Fruit fly (Drosophila melanogaster) whole organism, embryonic: Measurements from ENCODE around the gene eEF1alpha2.
A peak's percentile ranks its signal among the peaks of the same experiment; 100 is the strongest.

Experiments
- Aef1 ChIP-seq: fragments of 200-800 bp; sonication (Bioruptor generic); IDR thresholded peaks from 3 replicates; pipeline ENCODE4 v1.3.6; 2022; ENCODE audit warnings: missing biosample characterization, missing genetic modification characterization
- Asciz ChIP-seq: fragments of 200-800 bp; sonication (Bioruptor generic); optimal IDR thresholded peaks from 2 replicates; lab custom pipeline; 2017; ENCODE audit warnings: missing biosample characterization, mild to moderate bottlenecking, missing genetic modification characterization, missing genetic modification reagents
- CG11247 ChIP-seq: fragments of 200-800 bp; sonication (Bioruptor generic); IDR thresholded peaks from 2 replicates; pipeline ENCODE4 v1.3.6; 2022; ENCODE audit warnings: missing biosample characterization, missing genetic modification characterization
- CG11723 ChIP-seq: fragments of 200-800 bp; sonication (Bioruptor generic); optimal IDR thresholded peaks from 2 replicates; lab custom pipeline; 2017; ENCODE audit warnings: missing biosample characterization, mild to moderate bottlenecking, missing genetic modification characterization
- CG12219 ChIP-seq: fragments of 200-800 bp; sonication (Bioruptor generic); optimal IDR thresholded peaks from 3 replicates; lab custom pipeline; 2018; ENCODE audit warnings: missing biosample characterization, mild to moderate bottlenecking, missing genetic modification characterization
- CG12769 ChIP-seq: fragments of 200-800 bp; sonication (Bioruptor generic); optimal IDR thresholded peaks from 2 replicates; lab custom pipeline; 2019; ENCODE audit warnings: missing biosample characterization, mild to moderate bottlenecking, missing genetic modification characterization, moderate library complexity
- CG17328 ChIP-seq: fragments of 200-800 bp; sonication (Bioruptor generic); IDR thresholded peaks from 2 replicates; pipeline ENCODE4 v1.3.6; 2022; ENCODE audit warnings: missing biosample characterization, missing genetic modification characterization
- CG2199 ChIP-seq: fragments of 200-800 bp; sonication (Bioruptor generic); IDR thresholded peaks from 3 replicates; pipeline ENCODE4 v1.3.6; 2022; ENCODE audit warnings: missing biosample characterization, missing genetic modification characterization
- CG2202 ChIP-seq: fragments of 200-800 bp; sonication (Bioruptor generic); optimal IDR thresholded peaks from 2 replicates; lab custom pipeline; 2018; ENCODE audit warnings: missing biosample characterization, mild to moderate bottlenecking, missing genetic modification characterization
- CG3407 ChIP-seq: fragments of 200-800 bp; sonication (Bioruptor generic); optimal IDR thresholded peaks from 2 replicates; lab custom pipeline; 2018; ENCODE audit warnings: missing biosample characterization, mild to moderate bottlenecking, missing genetic modification characterization
- CG3847 ChIP-seq: fragments of 200-800 bp; sonication (Bioruptor generic); IDR thresholded peaks from 2 replicates; pipeline ENCODE4 v1.3.6; 2022; ENCODE audit warnings: missing biosample characterization, missing genetic modification characterization
- CG42726 ChIP-seq: fragments of 200-800 bp; sonication (Bioruptor generic); IDR thresholded peaks from 2 replicates; pipeline ENCODE4 v1.3.6; 2022; ENCODE audit warnings: missing biosample characterization, missing genetic modification characterization; ENCODE audit not compliant: partially characterized antibody
- CG7786 ChIP-seq: fragments of 200-800 bp; sonication (Bioruptor generic); optimal IDR thresholded peaks from 2 replicates; lab custom pipeline; 2016; ENCODE audit warnings: missing biosample characterization, missing genetic modification characterization
- CG7928 ChIP-seq: fragments of 200-800 bp; sonication (Bioruptor generic); optimal IDR thresholded peaks from 2 replicates; lab custom pipeline; 2017; ENCODE audit warnings: missing biosample characterization, mild to moderate bottlenecking, missing genetic modification characterization
- CG7963 ChIP-seq: fragments of 200-800 bp; sonication (Bioruptor generic); IDR thresholded peaks from 3 replicates; pipeline ENCODE4 v1.3.6; 2022; ENCODE audit warnings: missing biosample characterization, missing genetic modification characterization; ENCODE audit not compliant: partially characterized antibody
- CG8924 ChIP-seq: fragments of 200-800 bp; optimal IDR thresholded peaks from 3 replicates; lab custom pipeline; 2019; ENCODE audit warnings: missing biosample characterization, mild to moderate bottlenecking, missing genetic modification characterization, moderate library complexity
- CG9609 ChIP-seq: fragments of 200-800 bp; sonication (Bioruptor generic); optimal IDR thresholded peaks from 3 replicates; lab custom pipeline; 2016; ENCODE audit warnings: missing biosample characterization, missing genetic modification characterization
- CG9797 ChIP-seq: fragments of 200-800 bp; sonication (Bioruptor generic); optimal IDR thresholded peaks from 3 replicates; lab custom pipeline; 2018; ENCODE audit warnings: missing biosample characterization, mild to moderate bottlenecking, missing genetic modification characterization
- CG9932 ChIP-seq: fragments of 200-800 bp; sonication (Bioruptor generic); IDR thresholded peaks from 2 replicates; pipeline ENCODE4 v1.3.6; 2022; ENCODE audit warnings: missing biosample characterization, missing genetic modification characterization
- E2f1 ChIP-seq: fragments of 200-800 bp; sonication (Bioruptor generic); IDR thresholded peaks from 2 replicates; pipeline ENCODE4 v1.3.6; 2022; ENCODE audit warnings: missing biosample characterization, missing genetic modification characterization
- H15 ChIP-seq: fragments of 200-800 bp; sonication (Bioruptor generic); IDR thresholded peaks from 3 replicates; pipeline ENCODE4 v1.3.6; 2022; ENCODE audit warnings: missing biosample characterization, missing genetic modification characterization
- HLH3B ChIP-seq: fragments of 200-800 bp; sonication (Bioruptor generic); IDR thresholded peaks from 2 replicates; pipeline ENCODE4 v1.3.6; 2022; ENCODE audit warnings: missing biosample characterization, missing genetic modification characterization
- HmgZ ChIP-seq: fragments of 200-800 bp; sonication (Bioruptor generic); optimal IDR thresholded peaks from 2 replicates; lab custom pipeline; 2018; ENCODE audit warnings: missing biosample characterization, mild to moderate bottlenecking, missing genetic modification characterization
- Nf-YC ChIP-seq: fragments of 200-800 bp; optimal IDR thresholded peaks from 3 replicates; lab custom pipeline; 2019; ENCODE audit warnings: missing biosample characterization, mild to moderate bottlenecking, missing genetic modification characterization, moderate library complexity
- Side ChIP-seq: fragments of 200-800 bp; sonication (Bioruptor generic); optimal IDR thresholded peaks from 2 replicates; lab custom pipeline; 2016; ENCODE audit warnings: missing biosample characterization, missing genetic modification characterization
- ab ChIP-seq: fragments of 200-800 bp; sonication (Bioruptor generic); optimal IDR thresholded peaks from 2 replicates; lab custom pipeline; 2016; ENCODE audit warnings: missing biosample characterization, missing genetic modification characterization
- amos ChIP-seq: fragments of 200-800 bp; sonication (Bioruptor generic); IDR thresholded peaks from 2 replicates; pipeline ENCODE4 v1.3.6; 2022; ENCODE audit warnings: missing biosample characterization, missing genetic modification characterization; ENCODE audit not compliant: partially characterized antibody
- bowl ChIP-seq: fragments of 200-800 bp; sonication (Bioruptor generic); IDR thresholded peaks from 2 replicates; pipeline ENCODE4 v1.3.6; 2022; ENCODE audit warnings: missing biosample characterization, missing genetic modification characterization
- chm ChIP-seq: fragments of 200-800 bp; sonication (Bioruptor generic); IDR thresholded peaks from 2 replicates; pipeline ENCODE4 v1.3.6; 2022; ENCODE audit warnings: missing biosample characterization, missing genetic modification characterization
- crc ChIP-seq: fragments of 200-800 bp; sonication (Bioruptor generic); optimal IDR thresholded peaks from 2 replicates; lab custom pipeline; 2016; ENCODE audit warnings: missing biosample characterization, missing genetic modification characterization
- dmrt11E ChIP-seq: fragments of 200-800 bp; sonication (Bioruptor generic); optimal IDR thresholded peaks from 3 replicates; lab custom pipeline; 2018; ENCODE audit warnings: missing biosample characterization, mild to moderate bottlenecking, missing genetic modification characterization, moderate library complexity
- gem ChIP-seq: fragments of 200-800 bp; sonication (Bioruptor generic); optimal IDR thresholded peaks from 2 replicates; lab custom pipeline; 2019; ENCODE audit warnings: missing biosample characterization, mild to moderate bottlenecking, missing genetic modification characterization, moderate library complexity
- gt ChIP-seq: fragments of 200-800 bp; sonication (Bioruptor generic); IDR thresholded peaks from 2 replicates; pipeline ENCODE4 v1.3.6; 2022; ENCODE audit warnings: missing biosample characterization, missing genetic modification characterization
- hb ChIP-seq: fragments of 200-800 bp; sonication (Bioruptor generic); IDR thresholded peaks from 3 replicates; pipeline ENCODE4 v1.3.6; 2022; ENCODE audit warnings: missing biosample characterization, missing genetic modification characterization; ENCODE audit not compliant: partially characterized antibody
- hbn ChIP-seq: fragments of 200-800 bp; sonication (Bioruptor generic); IDR thresholded peaks from 2 replicates; pipeline ENCODE4 v1.3.6; 2022; ENCODE audit warnings: missing biosample characterization, missing genetic modification characterization; ENCODE audit not compliant: partially characterized antibody
- hth ChIP-seq: fragments of >200 bp; optimal IDR thresholded peaks from 2 replicates; lab custom pipeline; 2017; ENCODE audit warnings: inconsistent platforms
- mirr ChIP-seq: fragments of 200-800 bp; sonication (Bioruptor generic); optimal IDR thresholded peaks from 3 replicates; lab custom pipeline; 2018; ENCODE audit warnings: missing biosample characterization, mild to moderate bottlenecking, missing genetic modification characterization
- org-1 ChIP-seq: fragments of 200-800 bp; sonication (Bioruptor generic); optimal IDR thresholded peaks from 2 replicates; lab custom pipeline; 2017; ENCODE audit warnings: missing biosample characterization, missing genetic modification characterization
- pum ChIP-seq: fragments of 200-800 bp; sonication (Bioruptor generic); optimal IDR thresholded peaks from 2 replicates; lab custom pipeline; 2016; ENCODE audit warnings: missing biosample characterization, missing genetic modification characterization
- seq ChIP-seq: fragments of 200-800 bp; sonication (Bioruptor generic); IDR thresholded peaks from 2 replicates; pipeline ENCODE4 v1.3.6; 2022; ENCODE audit warnings: missing biosample characterization, missing genetic modification characterization
- so ChIP-seq: fragments of 200-800 bp; sonication (Bioruptor generic); IDR thresholded peaks from 3 replicates; pipeline ENCODE4 v1.3.6; 2022; ENCODE audit warnings: missing biosample characterization, missing genetic modification characterization
- stc ChIP-seq: fragments of 200-800 bp; sonication (Bioruptor generic); IDR thresholded peaks from 2 replicates; pipeline ENCODE4 v1.3.6; 2022; ENCODE audit warnings: missing biosample characterization, missing genetic modification characterization
- stwl ChIP-seq: fragments of 200-800 bp; sonication (Bioruptor generic); optimal IDR thresholded peaks from 3 replicates; lab custom pipeline; 2018; ENCODE audit warnings: missing biosample characterization, mild to moderate bottlenecking, missing genetic modification characterization, moderate library complexity
- tap ChIP-seq: fragments of 200-800 bp; optimal IDR thresholded peaks from 3 replicates; lab custom pipeline; 2019; ENCODE audit warnings: missing biosample characterization, mild to moderate bottlenecking, missing genetic modification characterization, moderate library complexity
- trem ChIP-seq: fragments of 200-800 bp; optimal IDR thresholded peaks from 3 replicates; lab custom pipeline; 2019; ENCODE audit warnings: missing biosample characterization, mild to moderate bottlenecking, missing genetic modification characterization, moderate library complexity
- ttk ChIP-seq: fragments of 200-800 bp; sonication (Bioruptor generic); IDR thresholded peaks from 2 replicates; pipeline ENCODE4 v2.1.2; 2022; ENCODE audit warnings: missing biosample characterization, missing genetic modification characterization
- vfl ChIP-seq: fragments of 200-800 bp; sonication (Bioruptor generic); optimal IDR thresholded peaks from 2 replicates; lab custom pipeline; 2016; ENCODE audit warnings: missing biosample characterization, missing genetic modification characterization
- vnd ChIP-seq: fragments of 200-800 bp; sonication (Bioruptor generic); IDR thresholded peaks from 3 replicates; pipeline ENCODE4 v1.3.6; 2022; ENCODE audit warnings: missing biosample characterization, missing genetic modification characterization; ENCODE audit not compliant: partially characterized antibody
- zen ChIP-seq: fragments of 200-800 bp; sonication (Bioruptor generic); optimal IDR thresholded peaks from 3 replicates; lab custom pipeline; 2018; ENCODE audit warnings: missing biosample characterization, mild to moderate bottlenecking, missing genetic modification characterization, moderate library complexity

eEF1alpha2 gene

DNA sequence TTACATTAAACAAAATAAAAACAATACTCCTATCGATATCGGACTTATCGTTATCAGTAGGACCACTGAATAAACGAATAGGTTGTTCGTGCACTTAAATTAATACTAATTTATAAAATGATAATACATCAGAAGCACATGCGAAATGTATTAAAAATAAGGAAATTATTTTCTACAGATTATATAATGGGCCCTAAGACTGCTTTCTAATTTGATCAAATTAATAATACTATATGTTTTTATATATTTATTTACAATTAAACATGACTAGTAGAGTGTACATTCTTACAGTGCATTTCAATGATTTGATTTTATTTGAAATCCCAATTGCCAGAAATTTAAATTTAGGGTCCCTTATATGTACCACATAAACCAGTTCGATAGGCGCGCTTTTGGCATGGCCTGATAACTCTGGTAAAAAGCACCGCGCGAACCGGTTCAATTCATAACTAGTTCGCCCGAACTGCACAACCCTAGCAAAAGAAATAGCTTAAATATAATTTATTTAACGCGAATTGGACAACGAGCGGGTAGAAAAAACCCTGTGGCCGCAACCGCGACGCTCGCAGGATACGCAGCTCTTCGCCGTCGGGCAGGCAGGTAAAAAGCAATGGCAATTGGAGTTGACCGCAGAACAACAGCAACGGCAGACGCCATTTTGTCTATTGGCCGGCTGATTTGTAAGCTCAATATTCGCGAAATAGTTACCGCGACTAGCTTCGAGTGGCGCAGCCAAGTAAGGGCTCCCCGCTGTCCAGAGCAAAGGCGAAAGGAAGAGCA is 38.5 kb downstream of the eEF1alpha2 start, which contains the start of the genes CG2126 and faf (continued):
- TF ChIP-seq CG7963 = no peak
- TF ChIP-seq Asciz = no peak
- peak; percentile 61; the same call in 2 of the 3 replicates for TF ChIP-seq Aef1 (GFP tag; lab: Robert Waterston, UW)
- peak; percentile 41 for TF ChIP-seq pum
- no peak; the same call in 1 of the 2 replicates for TF ChIP-seq hbn (GFP tag; lab: Robert Waterston, UW)
- TF ChIP-seq seq (GFP tag; lab: Robert Waterston, UW) = peak; percentile 58
- 0 out of 3 replicates have a peak, but pooled peaks have one; percentile 48 for TF ChIP-seq vnd (GFP tag; lab: Robert Waterston, UW)
- peak; percentile 51; the same call in 1 of the 2 replicates for TF ChIP-seq chm
- TF ChIP-seq E2f1 = peak; percentile 66
- peak; percentile 76 for TF ChIP-seq dmrt11E (tag; lab: Kevin White, UChicago)
- TF ChIP-seq CG17328 (GFP tag; lab: Robert Waterston, UW) = peak; percentile 76
- TF ChIP-seq hth (lab: Kevin White, UChicago) = no peak
- peak; percentile 54 for TF ChIP-seq vfl (GFP tag; lab: Kevin White, UChicago)
- peak; percentile 44; the same call in 1 of the 2 replicates for TF ChIP-seq amos (GFP tag; lab: Robert Waterston, UW)
- peak; percentile 33 for TF ChIP-seq CG12219 (GFP tag; lab: Kevin White, UChicago)
- 0 out of 2 replicates have a peak, but pooled peaks have one; percentile 32 for TF ChIP-seq bowl
- peak; percentile 88 for TF ChIP-seq ttk
- peak; percentile 64 for TF ChIP-seq zen
- peak; percentile 91 for TF ChIP-seq gem (tag; lab: Kevin White, UChicago)
- TF ChIP-seq CG2202 (tag; lab: Kevin White, UChicago) = peak; percentile 49
- peak; percentile 43 for TF ChIP-seq CG7928
- peak; percentile 55; the same call in 1 of the 3 replicates for TF ChIP-seq H15
- TF ChIP-seq CG9932 = peak; percentile 87
- peak; percentile 37; the same call in 1 of the 3 replicates for TF ChIP-seq so (GFP tag; lab: Robert Waterston, UW)
- peak; percentile 71 for TF ChIP-seq CG3847 (GFP tag; lab: Robert Waterston, UW)
- TF ChIP-seq Side (GFP tag; lab: Kevin White, UChicago) = peak; percentile 31
- TF ChIP-seq hb (GFP tag; lab: Robert Waterston, UW) = no peak
- TF ChIP-seq CG3407 = peak; percentile 65
- peak; percentile 90 for TF ChIP-seq CG8924
- TF ChIP-seq trem (tag; lab: Kevin White, UChicago) = peak; percentile 80
- TF ChIP-seq stwl (tag; lab: Kevin White, UChicago) = peak; percentile 40
- peak; percentile 54 for TF ChIP-seq CG11723 (GFP tag; lab: Kevin White, UChicago)
- TF ChIP-seq org-1 (GFP tag; lab: Kevin White, UChicago) = peak; percentile 11
- TF ChIP-seq ab (GFP tag; lab: Kevin White, UChicago) = no peak
- peak; percentile 73 for TF ChIP-seq CG11247
- peak; percentile 76 for TF ChIP-seq Nf-YC (tag; lab: Kevin White, UChicago)
- peak; percentile 31; the same call in 1 of the 2 replicates for TF ChIP-seq gt (GFP tag; lab: Robert Waterston, UW)
- TF ChIP-seq CG9797 (GFP tag; lab: Kevin White, UChicago) = peak; percentile 30
- TF ChIP-seq CG2199 (GFP tag; lab: Robert Waterston, UW) = no peak
- TF ChIP-seq HmgZ (tag; lab: Kevin White, UChicago) = peak; percentile 70
- no peak for TF ChIP-seq CG12769 (tag; lab: Kevin White, UChicago)
- TF ChIP-seq stc = peak; percentile 61
- TF ChIP-seq CG42726 (GFP tag; lab: Robert Waterston, UW) = 0 out of 2 replicates have a peak, but pooled peaks have one; percentile 7
- TF ChIP-seq CG9609 (GFP tag; lab: Kevin White, UChicago) = peak; percentile 45
- peak; percentile 56 for TF ChIP-seq CG7786 (GFP tag; lab: Kevin White, UChicago)
- no peak for TF ChIP-seq crc (GFP tag; lab: Kevin White, UChicago)
- no peak for TF ChIP-seq tap
- TF ChIP-seq HLH3B (GFP tag; lab: Robert Waterston, UW) = peak; percentile 60; the same call in 1 of the 2 replicates
- peak; percentile 47 for TF ChIP-seq mirr (GFP tag; lab: Kevin White, UChicago)
